Worm (Caenorhabditis elegans) whole organism, early embryonic: ENCODE measurements around the gene aqp-11.

Source experiments
- B0310.2 ChIP-seq: sonication (generic microtip); optimal IDR thresholded peaks from 2 replicates; lab custom pipeline; 2016; ENCODE audit warnings: mild to moderate bottlenecking, missing genetic modification characterization, missing compliant biosample characterization
- tbx-11 ChIP-seq: fragments of 200-800 bp; sonication (Bioruptor generic); IDR thresholded peaks from 2 replicates; pipeline ENCODE4 v1.3.6; 2022; ENCODE audit warnings: missing genetic modification characterization, missing compliant biosample characterization
- tbx-37 ChIP-seq: fragments of 200-800 bp; sonication (Bioruptor generic); conservative IDR thresholded peaks from 2 replicates; pipeline ENCODE4 v1.3.6; 2022; ENCODE audit warnings: missing genetic modification reagents, missing genetic modification characterization, missing compliant biosample characterization

DNA sequence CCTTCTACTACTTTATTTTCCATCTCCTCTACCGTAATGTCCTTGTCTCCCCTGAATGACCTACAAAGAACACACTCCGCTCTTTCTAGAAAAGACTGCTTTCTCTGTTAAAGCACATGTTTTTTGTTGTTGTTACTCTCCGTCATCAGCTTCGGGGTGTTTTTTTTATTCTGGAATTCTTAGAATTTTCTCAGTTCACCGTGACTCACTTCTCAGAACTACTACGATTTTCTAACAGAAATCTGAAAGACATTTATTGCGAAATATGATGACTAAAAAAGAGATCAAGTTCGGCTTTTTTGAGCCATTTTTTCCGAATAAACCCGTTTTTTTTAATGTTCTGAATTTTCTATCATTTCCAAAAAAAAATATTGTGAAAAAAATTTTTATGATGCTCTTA, 43.2 kb downstream of the aqp-11 start:
- TF ChIP-seq tbx-37 (GFP tag; lab: Robert Waterston, UW) (no peak), B0310.2 (tag; lab: Kevin White, UChicago) (no peak), tbx-11 (no peak)
